Fruit fly (Drosophila melanogaster) whole organism, embryonic: ENCODE data around the gene ND-B16.6.

Source experiments
- Atf6 ChIP-seq: fragments of 200-800 bp; sonication (Bioruptor generic); IDR thresholded peaks from 2 replicates; pipeline ENCODE4 v1.3.6; 2022; ENCODE audit warnings: missing biosample characterization, missing genetic modification characterization
- CG10543 ChIP-seq: fragments of 200-800 bp; sonication (Bioruptor generic); optimal IDR thresholded peaks from 3 replicates; lab custom pipeline; 2017; ENCODE audit warnings: missing biosample characterization, mild to moderate bottlenecking, missing genetic modification characterization, moderate library complexity
- CG13296 ChIP-seq: fragments of 200-800 bp; sonication (Bioruptor generic); optimal IDR thresholded peaks from 3 replicates; lab custom pipeline; 2018; ENCODE audit warnings: missing biosample characterization, mild to moderate bottlenecking, missing genetic modification characterization
- CG13424 ChIP-seq: fragments of 200-800 bp; sonication (Bioruptor generic); optimal IDR thresholded peaks from 2 replicates; lab custom pipeline; 2019; ENCODE audit warnings: missing biosample characterization, mild to moderate bottlenecking, missing genetic modification characterization, moderate library complexity
- CG14441 ChIP-seq: fragments of 200-800 bp; sonication (Bioruptor generic); IDR thresholded peaks from 2 replicates; pipeline ENCODE4 v1.3.6; 2022; ENCODE audit warnings: missing biosample characterization, missing genetic modification characterization
- CG15514 ChIP-seq: fragments of 200-800 bp; sonication (Bioruptor generic); optimal IDR thresholded peaks from 3 replicates; lab custom pipeline; 2017; ENCODE audit warnings: missing biosample characterization, missing genetic modification characterization, mild to moderate bottlenecking, moderate library complexity, missing genetic modification reagents
- CG17359 ChIP-seq: fragments of 200-800 bp; sonication (Bioruptor generic); optimal IDR thresholded peaks from 3 replicates; lab custom pipeline; 2018; ENCODE audit warnings: missing biosample characterization, mild to moderate bottlenecking, missing genetic modification characterization, moderate library complexity
- CG1792 ChIP-seq: fragments of 200-800 bp; sonication (Bioruptor generic); optimal IDR thresholded peaks from 2 replicates; lab custom pipeline; 2016; ENCODE audit warnings: missing biosample characterization, missing genetic modification characterization
- CG2678 ChIP-seq: fragments of 200-800 bp; sonication (Bioruptor generic); optimal IDR thresholded peaks from 3 replicates; lab custom pipeline; 2019; ENCODE audit warnings: missing biosample characterization, mild to moderate bottlenecking, missing genetic modification characterization, moderate library complexity
- CG30403 ChIP-seq: fragments of 200-800 bp; sonication (Bioruptor generic); optimal IDR thresholded peaks from 3 replicates; lab custom pipeline; 2016; ENCODE audit warnings: missing biosample characterization, missing genetic modification characterization
- CG3065 ChIP-seq: fragments of 200-800 bp; sonication (Bioruptor generic); optimal IDR thresholded peaks from 2 replicates; lab custom pipeline; 2016; ENCODE audit warnings: missing biosample characterization, missing genetic modification characterization
- CG32772 ChIP-seq: fragments of 200-800 bp; sonication (Bioruptor generic); IDR thresholded peaks from 2 replicates; pipeline ENCODE4 v1.3.6; 2022; ENCODE audit warnings: missing biosample characterization, missing genetic modification characterization
- CG3407 ChIP-seq: fragments of 200-800 bp; sonication (Bioruptor generic); optimal IDR thresholded peaks from 2 replicates; lab custom pipeline; 2018; ENCODE audit warnings: missing biosample characterization, mild to moderate bottlenecking, missing genetic modification characterization
- CG4328 ChIP-seq: fragments of 200-800 bp; sonication (Bioruptor generic); optimal IDR thresholded peaks from 3 replicates; lab custom pipeline; 2017; ENCODE audit warnings: missing biosample characterization, missing genetic modification reagents, missing genetic modification characterization
- CG43689 ChIP-seq: fragments of 200-800 bp; sonication (Bioruptor generic); IDR thresholded peaks from 2 replicates; pipeline ENCODE4 v1.3.6; 2022; ENCODE audit warnings: missing biosample characterization, missing genetic modification characterization
- CG7556 ChIP-seq: fragments of 200-800 bp; sonication (Bioruptor generic); optimal IDR thresholded peaks from 2 replicates; lab custom pipeline; 2017; ENCODE audit warnings: missing biosample characterization, mild to moderate bottlenecking, missing genetic modification characterization
- CG7839 ChIP-seq: fragments of 200-800 bp; sonication (Bioruptor generic); optimal IDR thresholded peaks from 3 replicates; lab custom pipeline; 2018; ENCODE audit warnings: missing biosample characterization, mild to moderate bottlenecking, missing genetic modification characterization, moderate library complexity
- Dbx ChIP-seq: fragments of 200-800 bp; sonication (Bioruptor generic); IDR thresholded peaks from 3 replicates; pipeline ENCODE4 v1.3.6; 2022; ENCODE audit warnings: missing biosample characterization, missing genetic modification characterization
- Drgx ChIP-seq: fragments of 200-800 bp; sonication (Bioruptor generic); IDR thresholded peaks from 2 replicates; pipeline ENCODE4 v1.3.6; 2022; ENCODE audit warnings: missing biosample characterization, missing genetic modification characterization
- Eip74EF ChIP-seq, 2 experiments: fragments of 200-800 bp in 1 of 2; fragments of >200 bp in 1 of 2; sonication (Bioruptor generic) in 1 of 2; optimal IDR thresholded peaks; 2 replicates each; lab custom pipeline; 2017 to 2019; ENCODE audit warnings: missing biosample characterization in 2 of 2, missing genetic modification characterization in 2 of 2, mild to moderate bottlenecking in 1 of 2, moderate library complexity in 1 of 2
- Hey ChIP-seq: fragments of 200-800 bp; sonication (Bioruptor generic); optimal IDR thresholded peaks from 3 replicates; lab custom pipeline; 2018; ENCODE audit warnings: missing biosample characterization, mild to moderate bottlenecking, missing genetic modification characterization
- HmgZ ChIP-seq: fragments of 200-800 bp; sonication (Bioruptor generic); optimal IDR thresholded peaks from 2 replicates; lab custom pipeline; 2018; ENCODE audit warnings: missing biosample characterization, mild to moderate bottlenecking, missing genetic modification characterization
- Hmr ChIP-seq: fragments of 200-800 bp; sonication (Bioruptor generic); optimal IDR thresholded peaks from 3 replicates; lab custom pipeline; 2017; ENCODE audit warnings: mild to moderate bottlenecking, missing biosample characterization, missing genetic modification reagents, missing genetic modification characterization
- Hr51 ChIP-seq, 2 experiments: fragments of 200-800 bp; sonication (Bioruptor generic); optimal IDR thresholded peaks; 2 replicates in 1 of 2; 3 replicates in 1 of 2; lab custom pipeline; 2016 to 2018; ENCODE audit warnings: missing biosample characterization in 2 of 2, missing genetic modification characterization in 2 of 2, mild to moderate bottlenecking in 1 of 2, moderate library complexity in 1 of 2
- Optix ChIP-seq: fragments of 200-800 bp; sonication (Bioruptor generic); IDR thresholded peaks from 3 replicates; pipeline ENCODE4 v1.3.6; 2022; ENCODE audit warnings: missing biosample characterization, missing genetic modification characterization
- PHDP ChIP-seq: fragments of 200-800 bp; sonication (Bioruptor generic); optimal IDR thresholded peaks from 3 replicates; lab custom pipeline; 2018; ENCODE audit warnings: missing biosample characterization, mild to moderate bottlenecking, missing genetic modification characterization, moderate library complexity
- Rfx ChIP-seq: fragments of 200-800 bp; sonication (Bioruptor generic); IDR thresholded peaks from 2 replicates; pipeline ENCODE4 v1.3.6; 2022; ENCODE audit warnings: missing biosample characterization, missing genetic modification characterization
- Rx ChIP-seq: fragments of 200-800 bp; sonication (Bioruptor generic); IDR thresholded peaks from 2 replicates; pipeline ENCODE4 v1.3.6; 2022; ENCODE audit warnings: missing biosample characterization, missing genetic modification characterization
- Scr ChIP-seq: fragments of 200-800 bp; sonication (Bioruptor generic); IDR thresholded peaks from 2 replicates; pipeline ENCODE4 v1.3.6; 2022; ENCODE audit warnings: missing biosample characterization, missing genetic modification characterization; ENCODE audit not compliant: partially characterized antibody
- Sin3A ChIP-seq: fragments of >200 bp; optimal IDR thresholded peaks from 2 replicates; lab custom pipeline; 2018
- abd-A ChIP-seq: fragments of 200-800 bp; sonication (Bioruptor generic); optimal IDR thresholded peaks from 3 replicates; lab custom pipeline; 2019; ENCODE audit warnings: missing biosample characterization, mild to moderate bottlenecking, missing genetic modification characterization, moderate library complexity
- ase ChIP-seq: fragments of 200-800 bp; sonication (Bioruptor generic); IDR thresholded peaks from 3 replicates; pipeline ENCODE4 v1.3.6; 2022; ENCODE audit warnings: missing biosample characterization, missing genetic modification characterization
- ci ChIP-seq: fragments of 200-800 bp; sonication (Bioruptor generic); IDR thresholded peaks from 3 replicates; pipeline ENCODE4 v1.3.6; 2022; ENCODE audit warnings: missing biosample characterization, missing genetic modification characterization
- cwo ChIP-seq: fragments of 200-800 bp; sonication (Bioruptor generic); optimal IDR thresholded peaks from 3 replicates; lab custom pipeline; 2017; ENCODE audit warnings: missing biosample characterization, missing genetic modification characterization, mild to moderate bottlenecking, moderate library complexity, missing genetic modification reagents
- exex ChIP-seq: fragments of 200-800 bp; sonication (Bioruptor generic); optimal IDR thresholded peaks from 4 replicates; lab custom pipeline; 2018; ENCODE audit warnings: missing biosample characterization, mild to moderate bottlenecking, missing genetic modification characterization, moderate library complexity
- fu2 ChIP-seq: fragments of 200-800 bp; sonication (Bioruptor generic); optimal IDR thresholded peaks from 2 replicates; lab custom pipeline; 2016; ENCODE audit warnings: missing biosample characterization, missing genetic modification characterization
- grau ChIP-seq: fragments of 200-800 bp; optimal IDR thresholded peaks from 3 replicates; lab custom pipeline; 2019; ENCODE audit warnings: missing biosample characterization, mild to moderate bottlenecking, missing genetic modification characterization, moderate library complexity
- grn ChIP-seq: fragments of 200-800 bp; sonication (Bioruptor generic); optimal IDR thresholded peaks from 3 replicates; lab custom pipeline; 2017; ENCODE audit warnings: missing biosample characterization, missing genetic modification characterization
- prd ChIP-seq, 3 experiments: fragments of >200 bp in 2 of 3; fragments of 200-800 bp in 1 of 3; sonication (Bioruptor generic) in 1 of 3; optimal IDR thresholded peaks in 2 of 3; IDR thresholded peaks in 1 of 3; 2 replicates in 2 of 3; 3 replicates in 1 of 3; pipeline versions ENCODE4 v1.3.6 to Lab custom; 2017 to 2022; ENCODE audit warnings: missing biosample characterization in 1 of 3, missing genetic modification characterization in 1 of 3
- sd ChIP-seq: fragments of 200-800 bp; sonication (Bioruptor generic); optimal IDR thresholded peaks from 3 replicates; lab custom pipeline; 2018; ENCODE audit warnings: missing biosample characterization, mild to moderate bottlenecking, missing genetic modification characterization, moderate library complexity
- zfh2 ChIP-seq: fragments of 200-800 bp; sonication (Bioruptor generic); optimal IDR thresholded peaks from 2 replicates; lab custom pipeline; 2016; ENCODE audit warnings: missing biosample characterization, missing genetic modification characterization

The ND-B16.6 gene

DNA sequence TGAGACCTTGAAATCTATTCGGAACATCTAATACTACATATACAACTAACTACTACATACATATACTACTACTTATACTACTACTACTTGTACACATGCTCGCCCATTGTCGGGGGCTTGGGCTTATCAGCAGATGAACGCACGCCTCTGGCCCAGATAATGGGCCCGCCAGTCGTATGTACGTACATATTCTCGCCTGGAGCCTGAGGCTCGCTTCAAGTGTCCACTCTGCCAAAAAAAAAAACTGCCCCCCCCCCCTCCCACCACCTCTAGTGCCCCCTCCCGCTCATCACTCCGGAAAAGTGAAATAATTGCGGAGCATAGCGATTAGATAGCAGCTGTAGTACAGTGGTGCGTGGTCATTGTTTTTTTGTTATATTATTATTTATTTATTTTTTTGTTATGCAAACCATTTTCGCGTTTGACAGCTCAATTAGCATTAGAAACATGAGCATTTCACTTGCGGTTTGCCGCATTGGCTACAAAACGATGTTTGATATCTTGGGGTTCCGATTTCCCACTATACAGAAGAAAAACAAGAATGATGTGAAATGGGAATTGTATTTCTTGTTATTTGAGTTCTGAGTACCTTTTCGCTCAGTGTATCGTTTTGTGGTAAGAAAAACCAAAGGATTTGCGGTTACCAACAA, 6.7 kb upstream of the ND-B16.6 start (continued):
- peak in 1 of 2 experiments; percentile 42 for TF ChIP-seq Hr51 (GFP tag; optimal IDR thresholded peaks at IDR 0.05; lab: Kevin White, UChicago)
- peak; percentile 14 for TF ChIP-seq CG4328 (GFP tag; lab: Kevin White, UChicago)
- TF ChIP-seq grau (tag; lab: Kevin White, UChicago), result peak; percentile 61
- 0 out of 2 replicates have a peak, but pooled peaks have one; percentile 17 for TF ChIP-seq Rfx (GFP tag; lab: Robert Waterston, UW)
- TF ChIP-seq CG14441, result no peak; the same call in 1 of the 2 replicates
- peak; percentile 11 for TF ChIP-seq zfh2 (GFP tag; lab: Kevin White, UChicago)
- peak; percentile 2 for TF ChIP-seq CG15514 (GFP tag; lab: Kevin White, UChicago)
- no peak for TF ChIP-seq Eip74EF (GFP tag; optimal IDR thresholded peaks at IDR 0.05; lab: Kevin White, UChicago)
- TF ChIP-seq Sin3A (lab: Kevin White, UChicago), result no peak
- peak; percentile 35 for TF ChIP-seq grn (GFP tag; lab: Kevin White, UChicago)
- TF ChIP-seq ase (GFP tag; lab: Robert Waterston, UW), result 0 out of 3 replicates have a peak, but pooled peaks have one; percentile 18
- 0 out of 3 replicates have a peak, but pooled peaks have one; percentile 15 for TF ChIP-seq Dbx (GFP tag; lab: Robert Waterston, UW)
- TF ChIP-seq abd-A (tag; lab: Kevin White, UChicago), result peak; percentile 15
- peak; percentile 9 for TF ChIP-seq CG17359 (tag; lab: Kevin White, UChicago)
- TF ChIP-seq CG43689, result no peak
- no peak for TF ChIP-seq Rx (GFP tag; lab: Robert Waterston, UW)
- peak; percentile 95 for TF ChIP-seq CG10543 (GFP tag; lab: Kevin White, UChicago)
- peak; percentile 42; the same call in 1 of the 2 replicates for TF ChIP-seq CG32772
- peak; percentile 41 for TF ChIP-seq HmgZ (tag; lab: Kevin White, UChicago)
- peak; percentile 18 for TF ChIP-seq CG30403 (GFP tag; lab: Kevin White, UChicago)
- 0 out of 3 replicates have a peak, but pooled peaks have one; percentile 25 for TF ChIP-seq Optix (GFP tag; lab: Robert Waterston, UW)
- TF ChIP-seq CG3407 (GFP tag; lab: Kevin White, UChicago), result no peak
- TF ChIP-seq Drgx, result peak; percentile 54
- TF ChIP-seq CG3065 (GFP tag; lab: Kevin White, UChicago), result no peak
- TF ChIP-seq fu2 (GFP tag; lab: Kevin White, UChicago), result no peak
- TF ChIP-seq Hmr, result peak; percentile 31
- peak; percentile 25 for TF ChIP-seq CG13296 (GFP tag; lab: Kevin White, UChicago)
- no peak for TF ChIP-seq ci (GFP tag; lab: Robert Waterston, UW)
- TF ChIP-seq Scr (GFP tag; lab: Robert Waterston, UW), result no peak
- peak; percentile 94 for TF ChIP-seq exex (tag; lab: Kevin White, UChicago)
- peak; percentile 75 for TF ChIP-seq Hey
- TF ChIP-seq prd (optimal IDR thresholded peaks at IDR 0.05; lab: Kevin White, UChicago), result no peak
- no peak for TF ChIP-seq prd (GFP tag; IDR thresholded peaks at IDR 0.05; lab: Robert Waterston, UW)
- no peak for TF ChIP-seq Atf6 (GFP tag; lab: Robert Waterston, UW)
- peak; percentile 10 for TF ChIP-seq CG13424
- peak; percentile 17 for TF ChIP-seq CG7556 (GFP tag; lab: Kevin White, UChicago)
- peak; percentile 38 for TF ChIP-seq CG7839 (tag; lab: Kevin White, UChicago)
- peak; percentile 44 for TF ChIP-seq CG2678
- no peak for TF ChIP-seq CG1792
- peak; percentile 67 for TF ChIP-seq sd
- peak; percentile 92 for TF ChIP-seq cwo (GFP tag; lab: Kevin White, UChicago)
- peak; percentile 21 for TF ChIP-seq PHDP (tag; lab: Kevin White, UChicago)
- TF ChIP-seq, all 482 proteins: peak for 74
